Worm (Caenorhabditis elegans): ENCODE data around the gene srv-11.

- TF ChIP-seq aly-2 (tag; optimal IDR thresholded peaks at IDR 0.05) (no peak), nhr-28 (tag; optimal IDR thresholded peaks at IDR 0.05) (no peak)
Observed at ce11 chrIV:16192754-16193153, 28.7 kb downstream of the srv-11 start.

Data from whole organism, L1 larva.